Worm (Caenorhabditis elegans) whole organism, L3 larva: ENCODE measurements around the gene plk-1.

Source experiments
- R02D3.7 ChIP-seq: fragments of 150-350 bp; optimal IDR thresholded peaks from 2 replicates; lab custom pipeline; 2014; ENCODE audit warnings: missing biosample characterization, missing genetic modification characterization
- aly-2 ChIP-seq: fragments of 150-350 bp; optimal IDR thresholded peaks from 2 replicates; lab custom pipeline; 2014; ENCODE audit warnings: missing biosample characterization, missing genetic modification characterization
- ama-1 ChIP-seq: fragments of 150-350 bp; optimal IDR thresholded peaks from 2 replicates; lab custom pipeline; 2018
- nhr-77 ChIP-seq: fragments of 150-350 bp; optimal IDR thresholded peaks from 2 replicates; lab custom pipeline; 2014; ENCODE audit warnings: missing biosample characterization, missing genetic modification characterization

DNA sequence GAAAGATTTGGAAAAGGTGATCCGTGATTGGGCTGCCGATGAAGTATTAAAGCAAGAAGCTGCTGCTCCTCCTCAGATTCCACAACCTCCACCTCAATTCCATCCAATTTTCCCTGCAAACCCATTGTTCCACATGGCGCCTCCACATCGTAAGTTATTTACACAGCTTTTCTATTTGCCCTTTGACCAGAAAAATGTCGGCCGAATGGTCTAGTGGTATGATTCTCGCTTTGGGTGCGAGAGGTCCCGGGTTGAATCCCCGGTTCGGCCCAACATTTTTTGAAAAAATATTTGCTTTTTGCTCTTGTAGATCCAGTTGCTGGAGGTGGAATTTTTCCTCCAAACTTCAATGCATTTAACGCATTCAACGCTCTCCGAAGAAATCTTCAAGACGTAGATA is 31.9 kb upstream of the plk-1 start:
- TF ChIP-seq aly-2 (tag; lab: Kevin White, UChicago) (no peak), ama-1 (lab: Kevin White, UChicago) (no peak), nhr-77 (tag; lab: Kevin White, UChicago) (no peak), R02D3.7 (no peak)
